Worm (Caenorhabditis elegans) whole organism, L4 larva: ENCODE data around the gene damt-1.

Experiments
- D1046.2 ChIP-seq: fragments of 200-800 bp; sonication (Bioruptor generic); IDR thresholded peaks from 2 replicates; pipeline ENCODE4 v1.3.6; 2022; ENCODE audit warnings: missing genetic modification characterization, missing compliant biosample characterization
- F37D6.2 ChIP-seq: sonication (generic microtip); optimal IDR thresholded peaks from 2 replicates; lab custom pipeline; 2016; ENCODE audit warnings: mild to moderate bottlenecking, missing genetic modification characterization, missing compliant biosample characterization
- T20F7.1 ChIP-seq: fragments of 200-800 bp; sonication (Bioruptor generic); optimal IDR thresholded peaks from 2 replicates; lab custom pipeline; 2018; ENCODE audit warnings: mild to moderate bottlenecking, missing genetic modification characterization, missing compliant biosample characterization
- T26A8.4 ChIP-seq: fragments of 200-800 bp; sonication (Bioruptor generic); IDR thresholded peaks from 2 replicates; pipeline ENCODE4 v1.3.6; 2022; ENCODE audit warnings: missing genetic modification characterization, missing compliant biosample characterization
- Y105C5A.15 ChIP-seq: fragments of 200-800 bp; sonication (Bioruptor generic); IDR thresholded peaks from 2 replicates; pipeline ENCODE4 v1.3.6; 2022; ENCODE audit warnings: missing genetic modification characterization, missing compliant biosample characterization
- Y48G9A.11 ChIP-seq: fragments of 200-800 bp; sonication (Bioruptor generic); IDR thresholded peaks from 2 replicates; pipeline ENCODE4 v1.3.6; 2022; ENCODE audit warnings: missing genetic modification reagents, missing genetic modification characterization, missing compliant biosample characterization
- Y5F2A.4 ChIP-seq: fragments of 200-800 bp; sonication (Bioruptor generic); optimal IDR thresholded peaks from 2 replicates; lab custom pipeline; 2018; ENCODE audit warnings: mild to moderate bottlenecking, missing genetic modification characterization, missing compliant biosample characterization
- Y75B8A.6 ChIP-seq: fragments of 200-800 bp; sonication (Bioruptor generic); IDR thresholded peaks from 2 replicates; pipeline ENCODE4 v1.3.6; 2022; ENCODE audit warnings: missing genetic modification reagents, missing genetic modification characterization, missing compliant biosample characterization
- ZK337.2 ChIP-seq: fragments of 200-800 bp; sonication (Bioruptor generic); IDR thresholded peaks from 2 replicates; pipeline ENCODE4 v1.3.6; 2022; ENCODE audit warnings: missing genetic modification reagents, missing genetic modification characterization, missing compliant biosample characterization
- ZK546.5 ChIP-seq, 2 experiments: sonication (generic microtip); optimal IDR thresholded peaks; 2 replicates each; lab custom pipeline; 2017; ENCODE audit warnings: missing biosample characterization in 2 of 2, missing genetic modification characterization in 2 of 2
- aly-2 ChIP-seq: sonication (generic microtip); optimal IDR thresholded peaks from 2 replicates; lab custom pipeline; 2018; ENCODE audit warnings: missing biosample characterization, missing genetic modification characterization
- ceh-20 ChIP-seq: fragments of 200-800 bp; sonication (Bioruptor generic); IDR thresholded peaks from 2 replicates; pipeline ENCODE4 v1.3.6; 2022; ENCODE audit warnings: missing genetic modification reagents, missing genetic modification characterization, missing compliant biosample characterization
- ceh-62 ChIP-seq: sonication (generic microtip); optimal IDR thresholded peaks from 2 replicates; lab custom pipeline; 2017; ENCODE audit warnings: missing biosample characterization, missing genetic modification characterization
- ceh-82 ChIP-seq: sonication (generic microtip); optimal IDR thresholded peaks from 2 replicates; lab custom pipeline; 2017; ENCODE audit warnings: missing biosample characterization, missing genetic modification characterization
- cey-2 ChIP-seq: sonication (generic microtip); optimal IDR thresholded peaks from 3 replicates; lab custom pipeline; 2017; ENCODE audit warnings: missing genetic modification characterization, mild to moderate bottlenecking, missing compliant biosample characterization, antibody characterized with exemption, borderline replicate concordance; ENCODE audit not compliant: insufficient read depth
- daf-16 ChIP-seq, 3 experiments: sonication (generic microtip); optimal IDR thresholded peaks; 2 replicates each; lab custom pipeline; 2016 to 2017; ENCODE audit warnings: missing genetic modification characterization in 3 of 3, missing genetic modification reagents in 3 of 3, mild to moderate bottlenecking in 2 of 3, missing compliant biosample characterization in 2 of 3, missing biosample characterization in 1 of 3, moderate library complexity in 1 of 3
- dmd-6 ChIP-seq: fragments of 200-800 bp; sonication (Bioruptor generic); IDR thresholded peaks from 2 replicates; pipeline ENCODE4 v1.3.6; 2022; ENCODE audit warnings: missing genetic modification reagents, missing genetic modification characterization, missing compliant biosample characterization
- dmd-9 ChIP-seq: fragments of 200-800 bp; sonication (Bioruptor generic); IDR thresholded peaks from 2 replicates; pipeline ENCODE4 v1.3.6; 2022; ENCODE audit warnings: missing genetic modification reagents, missing genetic modification characterization, missing compliant biosample characterization
- egl-27 ChIP-seq: sonication (generic microtip); optimal IDR thresholded peaks from 3 replicates; lab custom pipeline; 2017; ENCODE audit warnings: missing biosample characterization, missing genetic modification reagents, missing genetic modification characterization
- fkh-10 ChIP-seq: fragments of 150-350 bp; optimal IDR thresholded peaks from 2 replicates; lab custom pipeline; 2014; ENCODE audit warnings: missing biosample characterization, missing genetic modification reagents, missing genetic modification characterization
- fos-1 ChIP-seq: fragments of 150-350 bp; optimal IDR thresholded peaks from 2 replicates; lab custom pipeline; 2014; ENCODE audit warnings: missing biosample characterization, missing genetic modification characterization
- hlh-30 ChIP-seq: sonication (generic microtip); optimal IDR thresholded peaks from 2 replicates; lab custom pipeline; 2017; ENCODE audit warnings: antibody characterized with exemption, mild to moderate bottlenecking, missing genetic modification characterization, missing compliant biosample characterization; ENCODE audit not compliant: insufficient read depth
- hmg-1.1 ChIP-seq: fragments of 200-800 bp; sonication (Bioruptor generic); IDR thresholded peaks from 2 replicates; pipeline ENCODE4 v1.3.6; 2022; ENCODE audit warnings: missing genetic modification reagents, missing genetic modification characterization, missing compliant biosample characterization
- jun-1 ChIP-seq: fragments of 150-350 bp; optimal IDR thresholded peaks from 2 replicates; lab custom pipeline; 2014; ENCODE audit warnings: missing biosample characterization, missing genetic modification reagents, missing genetic modification characterization
- lim-7 ChIP-seq: fragments of 200-800 bp; sonication (Bioruptor generic); IDR thresholded peaks from 2 replicates; pipeline ENCODE4 v1.3.6; 2022; ENCODE audit warnings: missing genetic modification characterization, missing compliant biosample characterization
- lin-1 ChIP-seq: fragments of 200-800 bp; sonication (Bioruptor generic); IDR thresholded peaks from 2 replicates; pipeline ENCODE4 v1.3.6; 2022; ENCODE audit warnings: missing genetic modification reagents, missing genetic modification characterization, missing compliant biosample characterization
- lin-13 ChIP-seq: fragments of 150-350 bp; optimal IDR thresholded peaks from 2 replicates; lab custom pipeline; 2014; ENCODE audit warnings: missing biosample characterization, missing genetic modification reagents, missing genetic modification characterization
- lin-15B ChIP-seq: fragments of 150-350 bp; sonication (generic microtip); optimal IDR thresholded peaks from 3 replicates; lab custom pipeline; 2014; ENCODE audit warnings: missing biosample characterization, missing genetic modification characterization
- lin-29 ChIP-seq: fragments of 200-800 bp; sonication (Bioruptor generic); IDR thresholded peaks from 2 replicates; pipeline ENCODE4 v1.3.6; 2022; ENCODE audit warnings: missing genetic modification reagents, missing genetic modification characterization, missing compliant biosample characterization
- lin-38 ChIP-seq: fragments of 200-800 bp; sonication (Bioruptor generic); IDR thresholded peaks from 2 replicates; pipeline ENCODE4 v1.3.6; 2022; ENCODE audit warnings: missing genetic modification reagents, missing genetic modification characterization, missing compliant biosample characterization
- lin-39 ChIP-seq: fragments of 150-350 bp; optimal IDR thresholded peaks from 2 replicates; lab custom pipeline; 2014; ENCODE audit warnings: missing biosample characterization, missing genetic modification reagents, missing genetic modification characterization
- lsy-2 ChIP-seq, 2 experiments: fragments of 150-350 bp in 1 of 2; sonication (generic microtip) in 1 of 2; optimal IDR thresholded peaks; 2 replicates each; lab custom pipeline; 2014 to 2017; ENCODE audit warnings: missing biosample characterization in 2 of 2, missing genetic modification characterization in 2 of 2
- madf-5 ChIP-seq, 2 experiments: fragments of 200-800 bp; sonication (Bioruptor generic); IDR thresholded peaks; 2 replicates each; pipeline ENCODE4 v1.3.6; 2022; ENCODE audit warnings: missing compliant biosample characterization in 2 of 2, missing genetic modification characterization in 2 of 2
- madf-9 ChIP-seq: fragments of 200-800 bp; sonication (Bioruptor generic); conservative IDR thresholded peaks from 2 replicates; pipeline ENCODE4 v1.3.6; 2022; ENCODE audit warnings: missing genetic modification reagents, missing genetic modification characterization, missing compliant biosample characterization
- mep-1 ChIP-seq: fragments of 150-350 bp; sonication (generic microtip); optimal IDR thresholded peaks from 3 replicates; lab custom pipeline; 2014; ENCODE audit warnings: missing biosample characterization, missing genetic modification characterization
- mxl-2 ChIP-seq: fragments of 200-800 bp; sonication (Bioruptor generic); conservative IDR thresholded peaks from 2 replicates; pipeline ENCODE4 v1.3.6; 2022; ENCODE audit warnings: missing genetic modification reagents, missing genetic modification characterization, missing compliant biosample characterization
- mxl-3 ChIP-seq: fragments of 200-800 bp; sonication (Bioruptor generic); optimal IDR thresholded peaks from 2 replicates; lab custom pipeline; 2018; ENCODE audit warnings: mild to moderate bottlenecking, missing genetic modification characterization, missing compliant biosample characterization
- nhr-111 ChIP-seq: fragments of 200-800 bp; sonication (Bioruptor generic); optimal IDR thresholded peaks from 2 replicates; lab custom pipeline; 2018; ENCODE audit warnings: mild to moderate bottlenecking, missing genetic modification characterization, missing compliant biosample characterization
- nhr-28 ChIP-seq: fragments of 150-350 bp; optimal IDR thresholded peaks from 2 replicates; lab custom pipeline; 2014; ENCODE audit warnings: missing biosample characterization, missing genetic modification characterization
- nhr-48 ChIP-seq: sonication (generic microtip); optimal IDR thresholded peaks from 2 replicates; lab custom pipeline; 2016; ENCODE audit warnings: mild to moderate bottlenecking, missing genetic modification characterization, missing compliant biosample characterization
- nhr-6 ChIP-seq: fragments of 150-350 bp; optimal IDR thresholded peaks from 2 replicates; lab custom pipeline; 2014; ENCODE audit warnings: missing biosample characterization, missing genetic modification characterization
- pqm-1 ChIP-seq: sonication (generic microtip); optimal IDR thresholded peaks from 2 replicates; lab custom pipeline; 2017; ENCODE audit warnings: missing biosample characterization, missing genetic modification characterization
- saeg-2 ChIP-seq: fragments of 200-800 bp; sonication (Bioruptor generic); IDR thresholded peaks from 2 replicates; pipeline ENCODE4 v1.3.6; 2022; ENCODE audit warnings: missing genetic modification reagents, missing genetic modification characterization, missing compliant biosample characterization
- sdz-12 ChIP-seq: fragments of 200-800 bp; sonication (Bioruptor generic); optimal IDR thresholded peaks from 2 replicates; lab custom pipeline; 2018; ENCODE audit warnings: mild to moderate bottlenecking, missing genetic modification characterization, missing compliant biosample characterization
- spr-1 ChIP-seq: sonication (generic microtip); optimal IDR thresholded peaks from 2 replicates; lab custom pipeline; 2016; ENCODE audit warnings: mild to moderate bottlenecking, missing genetic modification characterization, missing compliant biosample characterization
- tag-97 ChIP-seq: fragments of 200-800 bp; sonication (Bioruptor generic); IDR thresholded peaks from 2 replicates; pipeline ENCODE4 v1.3.6; 2022; ENCODE audit warnings: missing genetic modification characterization, missing compliant biosample characterization
- unc-130 ChIP-seq: sonication (generic microtip); optimal IDR thresholded peaks from 2 replicates; lab custom pipeline; 2016; ENCODE audit warnings: missing genetic modification reagents, missing genetic modification characterization, missing compliant biosample characterization
- unc-39 ChIP-seq: sonication (generic microtip); optimal IDR thresholded peaks from 2 replicates; lab custom pipeline; 2017; ENCODE audit warnings: missing biosample characterization, missing genetic modification characterization
- zag-1 ChIP-seq: fragments of 150-350 bp; optimal IDR thresholded peaks from 2 replicates; lab custom pipeline; 2014; ENCODE audit warnings: missing biosample characterization, missing genetic modification characterization
- zfp-2 ChIP-seq: sonication (generic microtip); optimal IDR thresholded peaks from 2 replicates; lab custom pipeline; 2016; ENCODE audit warnings: mild to moderate bottlenecking, missing genetic modification characterization, missing compliant biosample characterization
- zfp-3 ChIP-seq: fragments of 200-800 bp; sonication (Bioruptor generic); conservative IDR thresholded peaks from 2 replicates; pipeline ENCODE4 v1.3.6; 2022; ENCODE audit warnings: missing genetic modification reagents, missing genetic modification characterization, missing compliant biosample characterization
- zip-2 ChIP-seq: fragments of 150-350 bp; optimal IDR thresholded peaks from 2 replicates; lab custom pipeline; 2014; ENCODE audit warnings: missing biosample characterization, missing genetic modification characterization

The damt-1 gene

DNA sequence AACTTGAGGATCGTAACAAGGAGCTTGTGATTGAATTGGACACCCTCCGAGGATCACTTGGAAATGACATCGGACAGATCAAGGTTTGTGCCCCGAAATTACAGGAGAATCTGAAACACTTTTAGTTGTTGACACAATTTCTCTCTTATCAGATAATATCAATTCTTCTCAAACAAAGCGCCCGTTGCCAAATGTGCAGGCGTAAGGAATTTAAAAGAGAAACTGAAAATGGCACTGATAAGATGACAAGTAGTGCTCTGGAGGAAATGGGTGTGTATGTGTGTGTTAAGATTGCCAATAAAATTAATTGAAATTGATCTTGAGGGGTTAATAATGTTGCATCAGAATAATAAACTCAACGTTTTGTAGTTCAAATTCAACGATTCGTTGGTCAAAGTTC is 31.4 kb downstream of the damt-1 start (continued):
- TF ChIP-seq tag-97 (GFP tag; lab: Robert Waterston, UW) (no peak), lin-1 (GFP tag; lab: Robert Waterston, UW) (0 out of 2 replicates have a peak, but pooled peaks have one; percentile 23), dmd-6 (GFP tag; lab: Robert Waterston, UW) (peak; percentile 72), nhr-48 (tag; lab: Kevin White, UChicago) (no peak), nhr-111 (GFP tag; lab: Kevin White, UChicago) (no peak), daf-16 (GFP tag; optimal IDR thresholded peaks at IDR 0.05; lab: Kevin White, UChicago) (no peak), daf-16 (tag; optimal IDR thresholded peaks at IDR 0.05; lab: Kevin White, UChicago) (peak; percentile 79), madf-5 (GFP tag; IDR thresholded peaks at IDR 0.05; lab: Robert Waterston, UW) (no peak), lin-29 (GFP tag; lab: Robert Waterston, UW) (no peak), zip-2 (tag; lab: Kevin White, UChicago) (no peak), egl-27 (tag; lab: Kevin White, UChicago) (no peak), mxl-3 (GFP tag; lab: Kevin White, UChicago) (peak; percentile 17), madf-9 (GFP tag; lab: Robert Waterston, UW) (no peak), lsy-2 (tag; optimal IDR thresholded peaks at IDR 0.05; lab: Kevin White, UChicago) (no peak), hlh-30 (tag; lab: Kevin White, UChicago) (no peak), jun-1 (tag; lab: Kevin White, UChicago) (no peak), cey-2 (tag; lab: Kevin White, UChicago) (no peak), zfp-3 (GFP tag; lab: Robert Waterston, UW) (no peak), hmg-1.1 (GFP tag; lab: Robert Waterston, UW) (no peak), dmd-9 (no peak), mxl-2 (GFP tag; lab: Robert Waterston, UW) (no peak), ZK337.2 (no peak), nhr-6 (tag; lab: Kevin White, UChicago) (no peak), lin-13 (GFP tag; lab: Kevin White, UChicago) (no peak), ceh-82 (no peak), ceh-62 (tag; lab: Kevin White, UChicago) (no peak), zfp-2 (tag; lab: Kevin White, UChicago) (no peak), T20F7.1 (GFP tag; lab: Kevin White, UChicago) (no peak), sdz-12 (GFP tag; lab: Kevin White, UChicago) (no peak), lin-39 (tag; lab: Kevin White, UChicago) (no peak), lin-38 (GFP tag; lab: Robert Waterston, UW) (no peak), lin-15B (tag; lab: Kevin White, UChicago) (no peak), lim-7 (GFP tag; lab: Robert Waterston, UW) (no peak), fkh-10 (no peak), D1046.2 (no peak), Y75B8A.6 (no peak), unc-39 (tag; lab: Kevin White, UChicago) (no peak), T26A8.4 (no peak), fos-1 (tag; lab: Kevin White, UChicago) (no peak), Y105C5A.15 (no peak), pqm-1 (tag; lab: Kevin White, UChicago) (peak; percentile 92), nhr-28 (tag; lab: Kevin White, UChicago) (peak; percentile 85), aly-2 (tag; lab: Kevin White, UChicago) (no peak), Y48G9A.11 (GFP tag; lab: Robert Waterston, UW) (no peak), mep-1 (tag; lab: Kevin White, UChicago) (no peak), unc-130 (GFP tag; lab: Kevin White, UChicago) (no peak), ceh-20 (GFP tag; lab: Robert Waterston, UW) (no peak), saeg-2 (GFP tag; lab: Robert Waterston, UW) (no peak), F37D6.2 (tag; lab: Kevin White, UChicago) (no peak), spr-1 (no peak), zag-1 (tag; lab: Kevin White, UChicago) (no peak), Y5F2A.4 (GFP tag; lab: Kevin White, UChicago) (no peak), ZK546.5 (tag; optimal IDR thresholded peaks at IDR 0.05; lab: Kevin White, UChicago) (no peak)
